Worm (Caenorhabditis elegans) whole organism, early embryonic: ENCODE measurements around the gene srh-35.

Source experiments
- B0310.2 ChIP-seq: sonication (generic microtip); optimal IDR thresholded peaks from 2 replicates; lab custom pipeline; 2016; ENCODE audit warnings: mild to moderate bottlenecking, missing genetic modification characterization, missing compliant biosample characterization
- ama-1 ChIP-seq: fragments of 150-350 bp; optimal IDR thresholded peaks from 2 replicates; lab custom pipeline; 2014
- ceh-36 ChIP-seq: sonication (generic microtip); optimal IDR thresholded peaks from 2 replicates; lab custom pipeline; 2016; ENCODE audit warnings: missing genetic modification characterization, inconsistent platforms, missing compliant biosample characterization
- tbx-37 ChIP-seq: fragments of 200-800 bp; sonication (Bioruptor generic); conservative IDR thresholded peaks from 2 replicates; pipeline ENCODE4 v1.3.6; 2022; ENCODE audit warnings: missing genetic modification reagents, missing genetic modification characterization, missing compliant biosample characterization
- tra-4 ChIP-seq: sonication (generic microtip); optimal IDR thresholded peaks from 2 replicates; lab custom pipeline; 2017; ENCODE audit warnings: missing genetic modification characterization, missing compliant biosample characterization

- no peak for TF ChIP-seq ama-1
- no peak for TF ChIP-seq ceh-36 (tag; lab: Kevin White, UChicago)
- TF ChIP-seq tra-4 (tag; lab: Kevin White, UChicago): no peak
- TF ChIP-seq tbx-37: no peak
- TF ChIP-seq B0310.2 (tag; lab: Kevin White, UChicago): no peak
These were observed 10.9 kb downstream of the srh-35 start, which contains the start of gene B0554.1 for ce11 chrV:438094-438493.
